Worm (Caenorhabditis elegans): ENCODE results near the gene C10A4.9.

DNA sequence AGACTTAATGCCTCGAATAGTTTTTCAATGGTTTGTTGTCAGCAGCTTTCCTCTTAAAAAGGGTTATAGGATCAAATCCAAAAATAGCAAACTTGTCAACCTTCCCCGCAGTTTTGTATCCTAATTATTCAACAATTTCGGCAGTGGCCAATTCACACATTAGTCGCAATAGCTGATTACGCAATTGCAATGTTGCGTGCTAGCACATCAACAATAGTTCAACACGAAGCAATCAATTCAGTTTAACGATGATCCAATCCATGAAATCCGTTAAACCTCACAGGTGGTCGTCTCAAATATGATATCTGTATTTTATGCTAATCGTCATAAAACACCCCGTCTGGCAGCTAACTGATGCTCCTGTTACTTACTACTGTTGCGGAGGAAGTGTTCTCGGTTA is 31.9 kb downstream of the C10A4.9 start:
- TF ChIP-seq dao-5 (tag; optimal IDR thresholded peaks at IDR 0.05) (no peak), W03F9.2 (tag; optimal IDR thresholded peaks at IDR 0.05) (no peak)
